Fruit fly (Drosophila melanogaster) Kc167 (cell line): ENCODE results near the gene Rpn10.

Experiments
- Myc ChIP-seq: fragments of >200 bp; optimal IDR thresholded peaks from 2 replicates; lab custom pipeline; 2017; ENCODE audit warnings: missing external identifiers
- Sin3A ChIP-seq: fragments of >200 bp; optimal IDR thresholded peaks from 2 replicates; lab custom pipeline; 2018; ENCODE audit warnings: missing external identifiers
- h ChIP-seq: fragments of >200 bp; optimal IDR thresholded peaks from 3 replicates; lab custom pipeline; 2018; ENCODE audit warnings: missing external identifiers
- insv ChIP-seq: fragments of >200 bp; optimal IDR thresholded peaks from 3 replicates; lab custom pipeline; 2018; ENCODE audit warnings: missing external identifiers
- psq ChIP-seq: fragments of >200 bp; optimal IDR thresholded peaks from 2 replicates; lab custom pipeline; 2017; ENCODE audit warnings: missing external identifiers
- ttk ChIP-seq: sonication (Bioruptor generic); optimal IDR thresholded peaks from 2 replicates; lab custom pipeline; 2017; ENCODE audit warnings: missing external identifiers

DNA sequence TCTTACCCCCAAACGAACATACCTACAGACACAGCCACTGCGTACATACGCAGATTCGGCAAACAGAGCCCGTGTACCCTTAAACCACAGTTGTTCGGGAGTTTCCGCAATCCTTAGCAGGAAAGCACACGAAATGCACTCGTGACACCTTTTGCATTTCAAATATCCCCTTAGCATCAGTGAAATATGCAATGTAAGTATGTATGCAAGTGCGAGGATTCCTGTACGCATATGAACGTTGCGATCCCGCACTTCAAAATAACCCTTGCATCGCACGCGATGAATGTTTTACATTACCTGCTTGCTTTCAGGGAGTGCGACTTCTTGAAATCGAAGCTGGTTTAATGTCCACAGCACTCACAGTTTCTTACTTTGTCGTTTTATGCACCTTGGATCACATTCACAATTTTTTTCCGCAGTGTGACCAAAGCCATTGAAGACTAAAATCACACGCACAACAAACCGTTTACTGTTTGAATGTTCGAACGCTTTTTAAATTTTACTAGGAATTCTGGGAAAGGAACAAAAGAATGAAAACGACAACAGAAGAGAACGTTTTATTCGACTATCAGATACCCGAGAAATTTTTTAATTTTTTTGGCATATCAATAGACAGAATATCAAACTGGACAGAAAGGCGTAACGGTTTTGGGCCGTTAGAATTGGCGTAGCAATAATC, 3.4 kb upstream of the Rpn10 start, which contains the start of gene Mkrn1:
- TF ChIP-seq insv (lab: Kevin White, UChicago) (no peak), psq (lab: Kevin White, UChicago) (no peak), ttk (lab: Kevin White, UChicago) (no peak), h (lab: Kevin White, UChicago) (no peak), Myc (no peak), Sin3A (lab: Kevin White, UChicago) (no peak)
